Fruit fly (Drosophila melanogaster): ENCODE results near the gene Trissin.

The Trissin gene

DNA sequence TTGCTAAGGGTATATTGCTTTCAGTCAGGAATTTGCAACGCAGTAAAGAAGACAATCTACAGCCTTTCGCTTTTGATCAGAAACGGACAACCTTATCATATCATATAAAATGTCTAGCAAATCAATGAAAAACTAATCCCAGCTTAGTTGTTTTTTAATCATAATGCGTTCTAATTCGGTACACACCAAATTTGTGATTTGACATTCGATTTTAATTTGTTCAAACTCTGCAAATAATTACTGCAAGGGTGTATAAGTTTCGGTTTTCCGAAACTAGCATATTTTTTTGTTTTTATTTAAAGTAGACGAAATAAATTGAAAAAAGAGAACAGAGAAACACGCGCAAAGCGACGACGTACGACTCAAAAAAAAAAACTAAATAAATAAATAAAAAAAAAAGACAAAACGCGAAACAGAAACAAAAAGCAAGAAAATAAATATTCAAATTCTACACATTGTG lies 12.4 kb downstream of the Trissin start (continued):
- peak; percentile 9 for TF ChIP-seq CG10654 (GFP tag; optimal IDR thresholded peaks at IDR 0.05)
- TF ChIP-seq ash1 (GFP tag; optimal IDR thresholded peaks at IDR 0.05) = no peak
- peak; percentile 51 for TF ChIP-seq CG10209 (GFP tag; optimal IDR thresholded peaks at IDR 0.05)
- no peak for TF ChIP-seq HLH4C (GFP tag; IDR thresholded peaks at IDR 0.05; ENCODE audit: partially characterized antibody)
- TF ChIP-seq CG1792 (GFP tag; optimal IDR thresholded peaks at IDR 0.05) = no peak
- TF ChIP-seq CG12744 (GFP tag; optimal IDR thresholded peaks at IDR 0.05) = no peak
- peak; percentile 81 for TF ChIP-seq CG2120 (GFP tag; optimal IDR thresholded peaks at IDR 0.05)
- no peak for TF ChIP-seq CG11398 (GFP tag; optimal IDR thresholded peaks at IDR 0.05)
- TF ChIP-seq CG15479 (GFP tag; optimal IDR thresholded peaks at IDR 0.05) = no peak
- TF ChIP-seq zen2 (GFP tag; IDR thresholded peaks at IDR 0.05; ENCODE audit: partially characterized antibody) = no peak
- TF ChIP-seq Deaf1 (tag; optimal IDR thresholded peaks at IDR 0.05) = peak; percentile 30
- no peak for TF ChIP-seq CG30020 (tag; optimal IDR thresholded peaks at IDR 0.05)
- TF ChIP-seq CG9609 (GFP tag; optimal IDR thresholded peaks at IDR 0.05) = peak; percentile 53
- TF ChIP-seq CG17361 (GFP tag; IDR thresholded peaks at IDR 0.05) = peak; percentile 62; the same call in 2 of the 3 replicates
- TF ChIP-seq CG17612 (GFP tag; IDR thresholded peaks at IDR 0.05) = no peak
- TF ChIP-seq Gsc (GFP tag; IDR thresholded peaks at IDR 0.05) = no peak
- no peak for TF ChIP-seq crp (GFP tag; optimal IDR thresholded peaks at IDR 0.05)
- no peak for TF ChIP-seq Taf1 (GFP tag; IDR thresholded peaks at IDR 0.05)
- no peak for TF ChIP-seq ato (GFP tag; IDR thresholded peaks at IDR 0.05; ENCODE audit: partially characterized antibody)
- peak; percentile 37 for TF ChIP-seq Dad (GFP tag; optimal IDR thresholded peaks at IDR 0.05)
- TF ChIP-seq CG15073 (GFP tag; optimal IDR thresholded peaks at IDR 0.05) = no peak
- no peak for TF ChIP-seq Scr (GFP tag; IDR thresholded peaks at IDR 0.05; ENCODE audit: partially characterized antibody)
- no peak for TF ChIP-seq CG5180 (GFP tag; optimal IDR thresholded peaks at IDR 0.05)
- peak; percentile 11; the same call in 1 of the 2 replicates for TF ChIP-seq E2f2 (GFP tag; IDR thresholded peaks at IDR 0.05)
- TF ChIP-seq CG30403 (GFP tag; optimal IDR thresholded peaks at IDR 0.05) = peak; percentile 51
- TF ChIP-seq mirr (GFP tag; optimal IDR thresholded peaks at IDR 0.05) = no peak
- no peak for TF ChIP-seq yki (optimal IDR thresholded peaks at IDR 0.05)
- TF ChIP-seq Sry-β (GFP tag; optimal IDR thresholded peaks at IDR 0.05) = no peak
- no peak for TF ChIP-seq CG3407 (GFP tag; optimal IDR thresholded peaks at IDR 0.05)
- peak; percentile 10 for TF ChIP-seq tin (GFP tag; optimal IDR thresholded peaks at IDR 0.05)
- TF ChIP-seq CkIIα-i1 (GFP tag; IDR thresholded peaks at IDR 0.05) = no peak
- TF ChIP-seq Sox100B (GFP tag; optimal IDR thresholded peaks at IDR 0.05) = peak; percentile 46
- TF ChIP-seq Adf1 (GFP tag; IDR thresholded peaks at IDR 0.05) = no peak
- TF ChIP-seq pnt (GFP tag; optimal IDR thresholded peaks at IDR 0.05) = no peak
- no peak for TF ChIP-seq hbn (GFP tag; IDR thresholded peaks at IDR 0.05; ENCODE audit: partially characterized antibody)
- TF ChIP-seq Tbp (GFP tag; optimal IDR thresholded peaks at IDR 0.05) = no peak
- TF ChIP-seq CG2875 (GFP tag; optimal IDR thresholded peaks at IDR 0.05) = no peak
- no peak for TF ChIP-seq repo (GFP tag; optimal IDR thresholded peaks at IDR 0.05)
- TF ChIP-seq stc (GFP tag; IDR thresholded peaks at IDR 0.05) = no peak
- no peak for TF ChIP-seq CG16779 (GFP tag; IDR thresholded peaks at IDR 0.05)
- TF ChIP-seq CG4707 (GFP tag; optimal IDR thresholded peaks at IDR 0.05) = no peak
- TF ChIP-seq tll (GFP tag; optimal IDR thresholded peaks at IDR 0.05) = no peak
- 0 out of 2 replicates have a peak, but pooled peaks have one; percentile 19 for TF ChIP-seq CG6689 (GFP tag; IDR thresholded peaks at IDR 0.05)
- no peak for TF ChIP-seq CG33557 (GFP tag; optimal IDR thresholded peaks at IDR 0.05)
- no peak for TF ChIP-seq CG17912 (GFP tag; optimal IDR thresholded peaks at IDR 0.05)
- TF ChIP-seq fru (optimal IDR thresholded peaks at IDR 0.05) = no peak
- no peak for TF ChIP-seq en (GFP tag; optimal IDR thresholded peaks at IDR 0.05)
- no peak for TF ChIP-seq gcm2 (GFP tag; optimal IDR thresholded peaks at IDR 0.05)
- TF ChIP-seq ssp (GFP tag; IDR thresholded peaks at IDR 0.05) = no peak
- TF ChIP-seq amos (GFP tag; IDR thresholded peaks at IDR 0.05; ENCODE audit: partially characterized antibody) = no peak
- no peak for TF ChIP-seq ERR (GFP tag; optimal IDR thresholded peaks at IDR 0.05)
- peak; percentile 19; the same call in 1 of the 4 replicates for TF ChIP-seq Gug (GFP tag; IDR thresholded peaks at IDR 0.05)
